Fruit fly (Drosophila melanogaster) whole organism, wandering third instar larva: ENCODE results near the gene Ppt1.
A peak's percentile ranks its signal among the peaks of the same experiment; 100 is the strongest.

ENCODE experiments used
- OdsH ChIP-seq: fragments of 200-800 bp; sonication (Bioruptor generic); optimal IDR thresholded peaks from 2 replicates; lab custom pipeline; 2016; ENCODE audit warnings: missing biosample characterization, mild to moderate bottlenecking, missing genetic modification characterization
- fru ChIP-seq: fragments of 200-800 bp; sonication (Bioruptor generic); optimal IDR thresholded peaks from 3 replicates; lab custom pipeline; 2016; ENCODE audit warnings: missing biosample characterization, mild to moderate bottlenecking, missing genetic modification characterization
- pan ChIP-seq: fragments of >200 bp; optimal IDR thresholded peaks from 2 replicates; lab custom pipeline; 2017

DNA sequence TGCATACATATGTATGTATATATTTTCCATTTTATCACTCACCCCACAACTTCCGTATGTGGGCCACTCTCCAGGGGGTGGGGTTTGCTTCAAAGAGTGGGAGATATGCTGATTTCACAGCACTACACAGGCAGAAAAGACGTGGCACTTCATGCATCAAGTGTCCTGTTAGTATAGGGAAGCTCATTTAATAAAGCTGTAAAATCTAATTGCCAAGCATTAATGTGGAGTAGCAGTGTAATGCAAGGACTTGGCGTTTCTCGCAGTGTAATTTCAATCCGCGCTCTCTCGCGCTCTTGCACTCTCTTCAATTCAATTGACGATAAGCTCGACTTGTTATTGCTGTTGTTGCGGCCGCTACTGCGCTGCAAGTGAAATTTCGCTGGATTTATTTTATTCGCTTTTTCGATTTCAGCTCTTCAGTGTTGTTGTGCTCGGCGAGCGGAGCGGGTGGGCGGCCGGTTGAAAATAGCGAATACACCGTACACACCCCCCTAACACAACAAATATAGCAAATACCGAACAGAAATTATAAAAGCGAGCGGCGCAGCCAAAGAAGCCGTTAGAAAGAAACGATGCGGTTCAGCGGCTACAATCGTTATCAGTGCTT is 19.3 kb upstream of the Ppt1 start, which contains the start of gene Hexo2:
- TF ChIP-seq pan = no peak
- peak; percentile 97 for TF ChIP-seq fru
- TF ChIP-seq OdsH (GFP tag; lab: Kevin White, UChicago) = peak; percentile 93
